Fruit fly (Drosophila melanogaster): Measurements from ENCODE around the gene r2d2.
A peak's percentile ranks its signal among the peaks of the same experiment; 100 is the strongest.

dm6 chr2L:7828231-7828630 is 28.3 kb downstream of the r2d2 start:
- TF ChIP-seq Eip78C (GFP tag) (peak; percentile 77), topi (GFP tag; optimal IDR thresholded peaks at IDR 0.05) (peak; percentile 36), Blimp-1 (GFP tag; optimal IDR thresholded peaks at IDR 0.05) (no peak), CG10631 (GFP tag; optimal IDR thresholded peaks at IDR 0.05) (no peak)
